Fruit fly (Drosophila melanogaster): ENCODE measurements around the gene Uch.

The Uch gene

DNA sequence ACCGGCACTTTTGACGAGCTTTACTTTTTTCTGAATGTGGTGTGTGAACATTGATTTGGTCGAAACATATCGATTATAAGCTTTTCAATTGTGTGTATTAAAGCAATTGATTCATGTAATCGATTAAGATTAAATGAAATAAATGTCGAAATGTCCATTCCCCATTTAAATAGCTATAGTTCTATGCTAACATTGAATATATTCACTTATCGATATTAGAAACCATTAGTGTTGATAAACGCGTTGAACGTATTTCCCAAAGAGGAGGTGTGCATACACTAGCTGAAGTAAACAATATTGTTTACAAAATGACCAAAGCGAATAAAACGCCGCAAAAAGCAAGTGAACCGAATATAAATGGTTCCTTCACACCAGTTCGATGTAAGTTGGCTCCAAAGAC, at the start of gene Uch, which contains the start of gene CG34174 (continued):
- peak; percentile 82 for TF ChIP-seq Dll (GFP tag; IDR thresholded peaks at IDR 0.05; ENCODE audit: partially characterized antibody)
- TF ChIP-seq CG3847 (GFP tag; IDR thresholded peaks at IDR 0.05), result peak; percentile 63
- peak; percentile 65 for TF ChIP-seq CG6791 (GFP tag; IDR thresholded peaks at IDR 0.05; ENCODE audit: partially characterized antibody)
- peak; percentile 43 for TF ChIP-seq Sin3A (optimal IDR thresholded peaks at IDR 0.05)
- TF ChIP-seq mam (GFP tag; optimal IDR thresholded peaks at IDR 0.05), result peak; percentile 0
- peak; percentile 74 for TF ChIP-seq hkb (optimal IDR thresholded peaks at IDR 0.05)
- no peak for TF ChIP-seq hkb (GFP tag; IDR thresholded peaks at IDR 0.05)
- no peak for TF ChIP-seq CG1602 (GFP tag; optimal IDR thresholded peaks at IDR 0.05)
- peak; percentile 47 for TF ChIP-seq bbx (GFP tag; IDR thresholded peaks at IDR 0.05; ENCODE audit: partially characterized antibody)
- TF ChIP-seq fu2 (GFP tag; optimal IDR thresholded peaks at IDR 0.05), result peak; percentile 20
- TF ChIP-seq grau (tag; optimal IDR thresholded peaks at IDR 0.05), result peak; percentile 34
- TF ChIP-seq Hr39 (optimal IDR thresholded peaks at IDR 0.05), result no peak
- peak; percentile 28 for TF ChIP-seq CG3281 (GFP tag; optimal IDR thresholded peaks at IDR 0.05)
- TF ChIP-seq Dip3 (GFP tag; optimal IDR thresholded peaks at IDR 0.05), result no peak

DNA sequence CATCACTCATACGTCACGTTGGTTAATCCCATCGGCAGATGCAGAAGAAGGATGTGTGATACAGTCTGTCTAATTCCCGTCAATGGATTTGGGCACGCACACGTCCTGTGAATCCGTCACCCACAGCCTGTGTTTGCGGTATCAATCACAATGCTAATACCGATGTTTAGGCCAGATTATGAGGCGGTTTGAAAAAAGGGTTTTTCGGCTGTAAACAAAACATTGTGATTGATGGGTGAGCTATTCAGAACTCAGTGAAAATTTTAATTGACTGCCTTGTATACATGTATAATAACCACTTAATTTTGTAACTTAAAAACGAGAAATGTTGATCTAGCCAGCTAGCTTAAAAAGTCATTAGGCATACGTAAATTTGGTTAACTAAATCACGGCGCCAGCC, 49.1 kb upstream of the Uch start, which contains the start of gene CG4270:
Gene CG4270 (plus strand): TSS at position 301 of the 400 bp plus-strand sequence.
- no peak for TF ChIP-seq Ravus (GFP tag; IDR thresholded peaks at IDR 0.05)
- no peak for TF ChIP-seq CG17359 (tag; optimal IDR thresholded peaks at IDR 0.05)

dm6 chr2L:2254950-2255349, 40.9 kb upstream of the Uch start, which contains the start of gene Send1:
Gene Send1 (minus strand): TSS chr2L:2255050.
- TF ChIP-seq zfh1 (GFP tag; IDR thresholded peaks at IDR 0.05) (no peak), CG2129 (GFP tag; IDR thresholded peaks at IDR 0.05; ENCODE audit: partially characterized antibody) (no peak), CG10565 (GFP tag; optimal IDR thresholded peaks at IDR 0.05) (no peak), fru (optimal IDR thresholded peaks at IDR 0.05) (no peak), chm (GFP tag; IDR thresholded peaks at IDR 0.05) (no peak), Poxn (GFP tag; IDR thresholded peaks at IDR 0.05) (no peak), Rfx (GFP tag; IDR thresholded peaks at IDR 0.05) (no peak), ac (GFP tag; optimal IDR thresholded peaks at IDR 0.05) (no peak), CG14050 (GFP tag; IDR thresholded peaks at IDR 0.05) (no peak)

DNA sequence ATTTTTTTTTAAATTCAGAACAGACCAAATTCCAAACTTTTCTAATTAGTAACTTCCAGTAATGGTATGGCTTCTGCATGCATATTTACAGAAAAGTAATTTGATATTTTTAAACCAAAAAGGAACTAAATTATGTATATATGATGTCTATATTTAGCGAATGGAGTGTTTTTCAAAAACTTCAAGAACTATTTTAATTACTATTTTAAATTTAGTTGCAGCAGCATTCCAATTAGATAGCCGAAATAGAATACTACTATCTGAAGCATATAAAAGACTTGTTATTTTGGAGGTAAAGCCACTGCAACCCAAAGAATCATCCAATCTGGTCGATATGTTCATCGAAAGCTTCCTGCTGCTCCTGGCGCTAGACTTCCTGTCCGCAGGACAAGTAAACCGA, 38.7 kb upstream of the Uch start, which contains the start of gene CG17234:
Gene CG17234 (plus strand): TSS at position 301 of the 400 bp plus-strand sequence.
- no peak for TF ChIP-seq CG32772 (GFP tag; IDR thresholded peaks at IDR 0.05)

dm6 chr2L:2252241-2252640, 38.2 kb upstream of the Uch start, which contains the start of gene CG17239:
Gene CG17239 (minus strand): TSS chr2L:2252341.
- TF ChIP-seq D19B (GFP tag; optimal IDR thresholded peaks at IDR 0.05) (no peak), danr (GFP tag; IDR thresholded peaks at IDR 0.05) (no peak), CG5245 (GFP tag; optimal IDR thresholded peaks at IDR 0.05) (no peak), Blimp-1 (GFP tag; optimal IDR thresholded peaks at IDR 0.05) (no peak)

DNA sequence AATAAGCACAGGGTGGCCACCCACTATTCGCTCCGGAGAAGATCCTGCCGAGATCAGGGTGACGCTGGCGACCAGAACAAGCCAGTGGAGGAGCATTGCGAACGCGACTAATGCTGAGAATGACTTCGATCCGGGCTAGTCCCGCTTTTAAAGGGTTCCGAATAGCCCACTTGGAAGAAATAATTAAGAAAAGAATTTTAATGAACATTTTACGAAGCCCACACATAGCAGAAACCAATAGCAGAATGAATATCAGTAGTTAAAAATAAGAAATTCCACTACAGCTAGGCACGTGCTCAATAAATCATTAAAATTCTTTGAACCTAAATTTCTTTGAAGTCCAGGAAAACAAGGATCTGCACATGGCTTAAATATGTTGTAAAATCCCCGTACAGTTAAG, 37.2 kb upstream of the Uch start, which contains the start of gene Ser12:
Gene Ser12 (minus strand): TSS at position 101 of the 400 bp plus-strand sequence.
- TF ChIP-seq CG31365 (tag; optimal IDR thresholded peaks at IDR 0.05) (no peak), lilli (GFP tag; optimal IDR thresholded peaks at IDR 0.05) (no peak), pan (optimal IDR thresholded peaks at IDR 0.05) (no peak), pan (GFP tag; optimal IDR thresholded peaks at IDR 0.05 in 1 of 2, IDR thresholded peaks at IDR 0.05 in 1 of 2) (no peak), z (GFP tag; IDR thresholded peaks at IDR 0.05) (no peak), trem (tag; optimal IDR thresholded peaks at IDR 0.05) (no peak), CG8478 (optimal IDR thresholded peaks at IDR 0.05) (no peak), Mrtf (GFP tag; IDR thresholded peaks at IDR 0.05) (no peak), vvl (GFP tag; IDR thresholded peaks at IDR 0.05) (no peak), CG18262 (tag; optimal IDR thresholded peaks at IDR 0.05) (no peak), MBD-R2 (GFP tag; IDR thresholded peaks at IDR 0.05) (no peak)
